Worm (Caenorhabditis elegans) whole organism, L3 larva: ENCODE data around the gene dpr-1.

Experiments used
- ama-1 ChIP-seq: fragments of 150-350 bp; optimal IDR thresholded peaks from 2 replicates; lab custom pipeline; 2018
- egl-27 ChIP-seq: sonication (generic microtip); optimal IDR thresholded peaks from 4 replicates; lab custom pipeline; 2017; ENCODE audit warnings: missing biosample characterization, missing genetic modification reagents, missing genetic modification characterization
- nfya-1 ChIP-seq: sonication (generic microtip); optimal IDR thresholded peaks from 2 replicates; lab custom pipeline; 2017; ENCODE audit warnings: missing genetic modification characterization, mild to moderate bottlenecking, missing compliant biosample characterization, antibody characterized with exemption, moderate library complexity; ENCODE audit not compliant: insufficient read depth
- nhr-67 ChIP-seq: fragments of 150-350 bp; optimal IDR thresholded peaks from 2 replicates; lab custom pipeline; 2014; ENCODE audit warnings: missing biosample characterization, missing genetic modification characterization
- nhr-76 ChIP-seq: fragments of 150-350 bp; sonication (generic microtip); optimal IDR thresholded peaks from 5 replicates; lab custom pipeline; 2014; ENCODE audit warnings: missing biosample characterization, missing genetic modification characterization
- pqm-1 ChIP-seq: fragments of 150-350 bp; optimal IDR thresholded peaks from 2 replicates; lab custom pipeline; 2017; ENCODE audit warnings: missing biosample characterization, missing genetic modification characterization, inconsistent platforms
- skn-1 ChIP-seq: fragments of 150-350 bp; optimal IDR thresholded peaks from 2 replicates; lab custom pipeline; 2014; ENCODE audit warnings: missing biosample characterization, missing genetic modification characterization
- snpc-4 ChIP-seq: fragments of 150-350 bp; optimal IDR thresholded peaks from 2 replicates; lab custom pipeline; 2014; ENCODE audit warnings: missing biosample characterization, missing genetic modification characterization

DNA sequence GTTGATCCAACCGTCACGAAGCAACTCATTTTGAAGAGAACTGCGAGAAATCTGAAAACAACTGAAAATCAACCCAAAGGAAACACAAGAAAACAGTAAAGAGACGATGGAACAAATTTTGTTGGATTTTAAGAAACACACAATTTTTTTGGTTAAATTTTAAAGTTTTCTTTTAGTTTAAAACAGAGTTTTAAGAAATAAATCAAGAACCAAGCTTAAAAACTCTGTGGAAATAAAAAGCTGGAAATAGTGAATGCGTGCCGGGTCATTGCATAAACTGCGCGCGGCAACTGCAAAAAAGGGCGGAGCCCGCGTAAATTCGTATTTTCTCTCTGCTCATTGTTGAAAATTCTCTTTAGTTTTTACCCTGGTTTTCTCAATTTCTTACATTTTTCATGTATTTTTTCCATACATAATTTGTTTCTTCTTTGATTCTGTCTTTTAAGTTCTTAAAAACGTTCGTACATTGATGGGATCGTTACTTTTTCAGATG is 20.0 kb upstream of the dpr-1 start, which contains the start of the genes algn-13 and R10D12.13:
- no peak for TF ChIP-seq egl-27 (tag; lab: Kevin White, UChicago)
- no peak for TF ChIP-seq nhr-76
- TF ChIP-seq ama-1 (lab: Kevin White, UChicago) = no peak
- no peak for TF ChIP-seq pqm-1
- TF ChIP-seq nfya-1 (tag; lab: Kevin White, UChicago) = peak; percentile 54
- TF ChIP-seq snpc-4 (tag; lab: Kevin White, UChicago) = peak; percentile 72
- no peak for TF ChIP-seq nhr-67 (tag; lab: Kevin White, UChicago)
- TF ChIP-seq skn-1 (tag; lab: Kevin White, UChicago) = peak; percentile 27
